Worm (Caenorhabditis elegans): ENCODE data around the gene K02D10.4.

ce11 chrIII:8765030-8765429, 14.8 kb downstream of the K02D10.4 start:
- TF ChIP-seq ztf-11 (tag; optimal IDR thresholded peaks at IDR 0.05) (no peak), nhr-11 (tag; optimal IDR thresholded peaks at IDR 0.05) (no peak), egl-27 (tag; optimal IDR thresholded peaks at IDR 0.05) (no peak), ama-1 (optimal IDR thresholded peaks at IDR 0.05) (no peak)

All from whole organism, L4 larva.